Worm (Caenorhabditis elegans) whole organism, young adult: ENCODE measurements around the gene sri-26.

Source experiments
- B0035.1 ChIP-seq: sonication (generic microtip); optimal IDR thresholded peaks from 2 replicates; lab custom pipeline; 2016; ENCODE audit warnings: missing genetic modification characterization, mild to moderate bottlenecking, missing compliant biosample characterization, missing genotype, missing genetic modification reagents
- F37B4.10 ChIP-seq: fragments of 200-800 bp; sonication (Bioruptor generic); IDR thresholded peaks from 2 replicates; pipeline ENCODE4 v1.3.6; 2022; ENCODE audit warnings: missing genetic modification characterization, missing compliant biosample characterization
- F49E8.2 ChIP-seq: sonication (generic microtip); optimal IDR thresholded peaks from 3 replicates; lab custom pipeline; 2017; ENCODE audit warnings: missing genetic modification characterization, mild to moderate bottlenecking, missing compliant biosample characterization, antibody characterized with exemption, moderate library complexity; ENCODE audit not compliant: insufficient read depth
- bed-2 ChIP-seq: fragments of 200-800 bp; sonication (Bioruptor generic); IDR thresholded peaks from 2 replicates; pipeline ENCODE4 v1.3.6; 2022; ENCODE audit warnings: missing genetic modification reagents, missing genetic modification characterization, missing compliant biosample characterization
- ceh-27 ChIP-seq: fragments of 200-800 bp; sonication (Bioruptor generic); optimal IDR thresholded peaks from 2 replicates; lab custom pipeline; 2018; ENCODE audit warnings: mild to moderate bottlenecking, missing genetic modification characterization, moderate library complexity, missing compliant biosample characterization
- chd-7 ChIP-seq: sonication (generic microtip); optimal IDR thresholded peaks from 2 replicates; lab custom pipeline; 2016; ENCODE audit warnings: mild to moderate bottlenecking, missing genetic modification characterization, moderate library complexity, missing compliant biosample characterization
- dox-1 ChIP-seq: fragments of 200-800 bp; sonication (Bioruptor generic); IDR thresholded peaks from 2 replicates; pipeline ENCODE4 v1.3.6; 2022; ENCODE audit warnings: missing genetic modification reagents, missing genetic modification characterization, missing compliant biosample characterization
- ets-4 ChIP-seq: fragments of 200-800 bp; sonication (Bioruptor generic); optimal IDR thresholded peaks from 2 replicates; lab custom pipeline; 2018; ENCODE audit warnings: mild to moderate bottlenecking, missing genetic modification characterization, missing compliant biosample characterization
- mel-28 ChIP-seq: sonication (generic microtip); optimal IDR thresholded peaks from 2 replicates; lab custom pipeline; 2016; ENCODE audit warnings: borderline replicate concordance, mild to moderate bottlenecking, missing genetic modification characterization, missing compliant biosample characterization
- nhr-90 ChIP-seq: sonication (generic microtip); optimal IDR thresholded peaks from 2 replicates; lab custom pipeline; 2016; ENCODE audit warnings: missing genotype, mild to moderate bottlenecking, missing genetic modification characterization, missing compliant biosample characterization
- repo-1 ChIP-seq: sonication (generic microtip); optimal IDR thresholded peaks from 2 replicates; lab custom pipeline; 2017; ENCODE audit warnings: mild to moderate bottlenecking, missing genetic modification characterization, missing compliant biosample characterization
- ztf-6 ChIP-seq: fragments of 200-800 bp; sonication (Bioruptor generic); IDR thresholded peaks from 2 replicates; pipeline ENCODE4 v1.3.6; 2022; ENCODE audit warnings: missing genetic modification reagents, missing genetic modification characterization, missing compliant biosample characterization

DNA sequence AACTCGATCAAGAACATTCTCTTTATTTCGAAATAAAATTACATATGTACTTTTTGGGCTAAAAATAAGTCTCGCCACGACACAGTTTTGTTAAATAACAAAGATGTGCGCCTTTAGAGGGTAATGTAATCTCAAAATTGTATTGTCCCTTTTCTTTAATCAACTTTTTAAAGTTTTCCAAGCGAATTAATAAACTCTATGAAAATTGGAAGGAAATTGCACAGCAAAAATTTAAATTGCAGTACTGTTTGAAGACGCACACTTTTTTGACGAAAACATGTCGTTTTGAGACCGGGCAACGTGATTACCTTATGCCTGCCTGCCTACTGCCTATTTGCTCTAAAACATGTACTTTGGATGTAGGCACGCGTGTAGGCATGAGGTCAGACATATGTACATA is 23.3 kb upstream of the sri-26 start:
- no peak for TF ChIP-seq ceh-27 (GFP tag; lab: Kevin White, UChicago)
- TF ChIP-seq bed-2 (GFP tag; lab: Robert Waterston, UW) = no peak
- no peak for TF ChIP-seq ets-4
- TF ChIP-seq chd-7 (tag; lab: Kevin White, UChicago) = no peak
- TF ChIP-seq nhr-90 (tag; lab: Kevin White, UChicago) = no peak
- TF ChIP-seq F49E8.2 (tag; lab: Kevin White, UChicago) = no peak
- TF ChIP-seq repo-1 (tag; lab: Kevin White, UChicago) = no peak
- TF ChIP-seq F37B4.10 = no peak
- TF ChIP-seq mel-28 (tag; lab: Kevin White, UChicago) = no peak
- no peak for TF ChIP-seq dox-1
- TF ChIP-seq B0035.1 (tag; lab: Kevin White, UChicago) = no peak
- no peak for TF ChIP-seq ztf-6 (GFP tag; lab: Robert Waterston, UW)
